Worm (Caenorhabditis elegans) whole organism, L3 larva: Measurements from ENCODE around the gene clec-62.

Experiments used
- ZK546.5 ChIP-seq: sonication (generic microtip); optimal IDR thresholded peaks from 2 replicates; lab custom pipeline; 2017; ENCODE audit warnings: missing biosample characterization, missing genetic modification characterization
- ama-1 ChIP-seq: fragments of 150-350 bp; optimal IDR thresholded peaks from 2 replicates; lab custom pipeline; 2018
- ceh-16 ChIP-seq: sonication (generic microtip); optimal IDR thresholded peaks from 2 replicates; lab custom pipeline; 2017; ENCODE audit warnings: missing biosample characterization, missing genetic modification characterization
- ceh-28 ChIP-seq: fragments of 150-350 bp; optimal IDR thresholded peaks from 2 replicates; lab custom pipeline; 2014; ENCODE audit warnings: missing biosample characterization, missing genetic modification reagents, missing genetic modification characterization
- ceh-9 ChIP-seq: sonication (generic microtip); optimal IDR thresholded peaks from 2 replicates; lab custom pipeline; 2018; ENCODE audit warnings: missing biosample characterization, missing genetic modification characterization
- daf-12 ChIP-seq: fragments of 150-350 bp; optimal IDR thresholded peaks from 2 replicates; lab custom pipeline; 2014; ENCODE audit warnings: missing biosample characterization, missing genetic modification reagents, missing genetic modification characterization
- egl-27 ChIP-seq: sonication (generic microtip); optimal IDR thresholded peaks from 4 replicates; lab custom pipeline; 2017; ENCODE audit warnings: missing biosample characterization, missing genetic modification reagents, missing genetic modification characterization
- egl-5 ChIP-seq: fragments of 150-350 bp; optimal IDR thresholded peaks from 2 replicates; lab custom pipeline; 2017; ENCODE audit warnings: missing biosample characterization, missing genetic modification reagents, missing genetic modification characterization, inconsistent platforms
- elt-1 ChIP-seq: fragments of 150-350 bp; optimal IDR thresholded peaks from 2 replicates; lab custom pipeline; 2014; ENCODE audit warnings: missing biosample characterization, missing genetic modification characterization
- elt-2 ChIP-seq: sonication (generic microtip); optimal IDR thresholded peaks from 2 replicates; lab custom pipeline; 2016; ENCODE audit warnings: missing genetic modification reagents, mild to moderate bottlenecking, missing genetic modification characterization, missing compliant biosample characterization
- elt-3 ChIP-seq, 3 experiments: fragments of 150-350 bp in 1 of 3; sonication (generic microtip) in 2 of 3; optimal IDR thresholded peaks; 2 replicates in 2 of 3; 4 replicates in 1 of 3; lab custom pipeline; 2014 to 2017; ENCODE audit warnings: missing biosample characterization in 3 of 3, missing genetic modification characterization in 3 of 3
- fkh-10 ChIP-seq: sonication (generic microtip); optimal IDR thresholded peaks from 2 replicates; lab custom pipeline; 2017; ENCODE audit warnings: missing biosample characterization, missing genetic modification reagents, missing genetic modification characterization
- fkh-2 ChIP-seq: fragments of 150-350 bp; optimal IDR thresholded peaks from 2 replicates; lab custom pipeline; 2014; ENCODE audit warnings: missing biosample characterization, missing genetic modification reagents, missing genetic modification characterization
- hmg-11 ChIP-seq: sonication (generic microtip); optimal IDR thresholded peaks from 2 replicates; lab custom pipeline; 2016; ENCODE audit warnings: missing genetic modification characterization, missing compliant biosample characterization
- jun-1 ChIP-seq: fragments of 150-350 bp; optimal IDR thresholded peaks from 2 replicates; lab custom pipeline; 2014; ENCODE audit warnings: missing biosample characterization, missing genetic modification reagents, missing genetic modification characterization
- lin-15B ChIP-seq: fragments of 150-350 bp; optimal IDR thresholded peaks from 2 replicates; lab custom pipeline; 2014; ENCODE audit warnings: missing biosample characterization, missing genetic modification characterization
- lin-39 ChIP-seq: fragments of 150-350 bp; optimal IDR thresholded peaks from 2 replicates; lab custom pipeline; 2018; ENCODE audit warnings: missing biosample characterization, missing genetic modification reagents, missing genetic modification characterization
- lsy-12 ChIP-seq: sonication (generic microtip); optimal IDR thresholded peaks from 2 replicates; lab custom pipeline; 2016; ENCODE audit warnings: mild to moderate bottlenecking, missing genetic modification characterization, missing compliant biosample characterization
- mdl-1 ChIP-seq: fragments of 150-350 bp; optimal IDR thresholded peaks from 2 replicates; lab custom pipeline; 2014; ENCODE audit warnings: missing biosample characterization, missing genetic modification characterization
- mml-1 ChIP-seq: fragments of 150-350 bp; sonication (generic microtip); optimal IDR thresholded peaks from 3 replicates; lab custom pipeline; 2014; ENCODE audit warnings: missing biosample characterization, missing genetic modification characterization
- nfya-1 ChIP-seq: sonication (generic microtip); optimal IDR thresholded peaks from 2 replicates; lab custom pipeline; 2017; ENCODE audit warnings: missing genetic modification characterization, mild to moderate bottlenecking, missing compliant biosample characterization, antibody characterized with exemption, moderate library complexity; ENCODE audit not compliant: insufficient read depth
- nhr-11 ChIP-seq: fragments of 150-350 bp; optimal IDR thresholded peaks from 2 replicates; lab custom pipeline; 2014; ENCODE audit warnings: missing biosample characterization, missing genetic modification characterization
- nhr-12 ChIP-seq: fragments of 150-350 bp; optimal IDR thresholded peaks from 2 replicates; lab custom pipeline; 2014; ENCODE audit warnings: missing biosample characterization, missing genetic modification characterization
- nhr-23 ChIP-seq: fragments of 150-350 bp; optimal IDR thresholded peaks from 2 replicates; lab custom pipeline; 2014; ENCODE audit warnings: missing biosample characterization, missing genetic modification reagents, missing genetic modification characterization
- nhr-25 ChIP-seq: sonication (generic microtip); optimal IDR thresholded peaks from 2 replicates; lab custom pipeline; 2017; ENCODE audit warnings: missing biosample characterization, missing genetic modification characterization
- nhr-28 ChIP-seq: fragments of 150-350 bp; optimal IDR thresholded peaks from 2 replicates; lab custom pipeline; 2014; ENCODE audit warnings: missing biosample characterization, missing genetic modification characterization
- nhr-43 ChIP-seq: sonication (generic microtip); optimal IDR thresholded peaks from 2 replicates; lab custom pipeline; 2016; ENCODE audit warnings: mild to moderate bottlenecking, missing genetic modification characterization, missing compliant biosample characterization; ENCODE audit not compliant: poor library complexity, severe bottlenecking
- nhr-67 ChIP-seq: fragments of 150-350 bp; optimal IDR thresholded peaks from 2 replicates; lab custom pipeline; 2014; ENCODE audit warnings: missing biosample characterization, missing genetic modification characterization
- nhr-77 ChIP-seq: fragments of 150-350 bp; optimal IDR thresholded peaks from 2 replicates; lab custom pipeline; 2014; ENCODE audit warnings: missing biosample characterization, missing genetic modification characterization
- pha-4 ChIP-seq: fragments of 150-350 bp; optimal IDR thresholded peaks from 2 replicates; lab custom pipeline; 2014; ENCODE audit warnings: missing biosample characterization, missing genetic modification reagents, missing genetic modification characterization
- pqm-1 ChIP-seq: fragments of 150-350 bp; optimal IDR thresholded peaks from 2 replicates; lab custom pipeline; 2017; ENCODE audit warnings: missing biosample characterization, missing genetic modification characterization, inconsistent platforms
- sea-2 ChIP-seq: fragments of 150-350 bp; sonication (generic microtip); optimal IDR thresholded peaks from 4 replicates; lab custom pipeline; 2014; ENCODE audit warnings: missing biosample characterization, missing genetic modification reagents, missing genetic modification characterization
- skn-1 ChIP-seq: fragments of 150-350 bp; optimal IDR thresholded peaks from 2 replicates; lab custom pipeline; 2014; ENCODE audit warnings: missing biosample characterization, missing genetic modification characterization
- snpc-4 ChIP-seq: fragments of 150-350 bp; optimal IDR thresholded peaks from 2 replicates; lab custom pipeline; 2014; ENCODE audit warnings: missing biosample characterization, missing genetic modification characterization
- unc-62 ChIP-seq: fragments of 150-350 bp; sonication (generic microtip); optimal IDR thresholded peaks from 4 replicates; lab custom pipeline; 2014; ENCODE audit warnings: missing biosample characterization, missing genetic modification reagents, missing genetic modification characterization
- ztf-11 ChIP-seq: fragments of 150-350 bp; optimal IDR thresholded peaks from 2 replicates; lab custom pipeline; 2014; ENCODE audit warnings: missing biosample characterization, missing genetic modification characterization

clec-62 gene

ce11 chrII:12879758-12880157, 15.2 kb downstream of the clec-62 start:
- TF ChIP-seq ama-1 (lab: Kevin White, UChicago) (no peak), ceh-9 (tag; lab: Kevin White, UChicago) (no peak), egl-27 (tag; lab: Kevin White, UChicago) (no peak), fkh-10 (GFP tag; lab: Kevin White, UChicago) (no peak), pqm-1 (peak; percentile 17), elt-2 (tag; lab: Kevin White, UChicago) (peak; percentile 89), egl-5 (no peak)

- TF ChIP-seq ZK546.5 (tag; lab: Kevin White, UChicago) (no peak), hmg-11 (tag; lab: Kevin White, UChicago) (peak; percentile 12), ceh-9 (tag; lab: Kevin White, UChicago) (no peak), ceh-16 (tag; lab: Kevin White, UChicago) (no peak), jun-1 (tag; lab: Kevin White, UChicago) (peak; percentile 41), ztf-11 (no peak), ama-1 (lab: Kevin White, UChicago) (peak; percentile 27), nhr-67 (no peak), snpc-4 (tag; lab: Kevin White, UChicago) (peak; percentile 9), pqm-1 (peak; percentile 95), elt-2 (tag; lab: Kevin White, UChicago) (peak; percentile 98), nhr-12 (no peak), elt-1 (tag; lab: Kevin White, UChicago) (no peak), egl-5 (no peak), nhr-28 (no peak), lsy-12 (tag; lab: Kevin White, UChicago) (peak; percentile 17), lin-15B (tag; lab: Kevin White, UChicago) (no peak), lin-39 (tag; lab: Kevin White, UChicago) (peak; percentile 34), elt-3 (tag; optimal IDR thresholded peaks at IDR 0.05; lab: Kevin White, UChicago) (no peak), nfya-1 (peak; percentile 27), sea-2 (GFP tag; lab: Kevin White, UChicago) (no peak), daf-12 (no peak), mdl-1 (peak; percentile 38), nhr-25 (tag; lab: Kevin White, UChicago) (no peak), pha-4 (tag; lab: Kevin White, UChicago) (peak; percentile 93)
Measured at ce11 chrII:12878697-12879096, 16.2 kb downstream of the clec-62 start.

ce11 chrII:12878071-12878668, 16.8 kb downstream of the clec-62 start, which contains the start of gene gsy-1:
Gene gsy-1, minus strand, starts transcription at chrII:12878121.
- TF ChIP-seq nhr-43 (no peak), lsy-12 (tag; lab: Kevin White, UChicago) (peak; percentile 35), mml-1 (tag; lab: Kevin White, UChicago) (no peak), nfya-1 (peak; percentile 75)

- no peak for TF ChIP-seq nhr-43
Measured at ce11 chrII:12866079-12866478, 28.8 kb downstream of the clec-62 start.

ce11 chrII:12865604-12866003, 29.3 kb downstream of the clec-62 start, which contains the start of gene snf-5:
Gene snf-5, minus strand, starts transcription at chrII:12865785.
- TF ChIP-seq nhr-23 (tag; lab: Kevin White, UChicago) (no peak), mdl-1 (no peak), nhr-11 (no peak), fkh-2 (tag; lab: Kevin White, UChicago) (no peak), mml-1 (tag; lab: Kevin White, UChicago) (no peak), hmg-11 (tag; lab: Kevin White, UChicago) (no peak), unc-62 (GFP tag; lab: Kevin White, UChicago) (no peak), pqm-1 (no peak)

- TF ChIP-seq egl-5: no peak
- TF ChIP-seq nfya-1: no peak
- no peak for TF ChIP-seq skn-1 (tag; lab: Kevin White, UChicago)
- no peak for TF ChIP-seq ceh-28 (tag; lab: Kevin White, UChicago)
- no peak for TF ChIP-seq nhr-67
- no peak for TF ChIP-seq nhr-77 (tag; lab: Kevin White, UChicago)
- TF ChIP-seq fkh-10 (GFP tag; lab: Kevin White, UChicago): no peak
- TF ChIP-seq lin-15B (tag; lab: Kevin White, UChicago): no peak
Measured at ce11 chrII:12855900-12856299, 39.0 kb downstream of the clec-62 start, which contains the start of gene Y46G5A.29. Gene Y46G5A.29, plus strand, starts transcription at chrII:12856200.
